Worm (Caenorhabditis elegans) whole organism, L4 larva: ENCODE measurements around the gene Y57G11C.8.

Experiments used
- D1046.2 ChIP-seq: fragments of 200-800 bp; sonication (Bioruptor generic); IDR thresholded peaks from 2 replicates; pipeline ENCODE4 v1.3.6; 2022; ENCODE audit warnings: missing genetic modification characterization, missing compliant biosample characterization
- F49E8.2 ChIP-seq: sonication (generic microtip); optimal IDR thresholded peaks from 2 replicates; lab custom pipeline; 2016; ENCODE audit warnings: missing compliant biosample characterization, mild to moderate bottlenecking, missing genetic modification characterization, borderline replicate concordance
- Y48G9A.11 ChIP-seq: fragments of 200-800 bp; sonication (Bioruptor generic); IDR thresholded peaks from 2 replicates; pipeline ENCODE4 v1.3.6; 2022; ENCODE audit warnings: missing genetic modification reagents, missing genetic modification characterization, missing compliant biosample characterization
- Y5F2A.4 ChIP-seq: fragments of 200-800 bp; sonication (Bioruptor generic); optimal IDR thresholded peaks from 2 replicates; lab custom pipeline; 2018; ENCODE audit warnings: mild to moderate bottlenecking, missing genetic modification characterization, missing compliant biosample characterization
- ZK546.5 ChIP-seq, 2 experiments: sonication (generic microtip); optimal IDR thresholded peaks; 2 replicates each; lab custom pipeline; 2017; ENCODE audit warnings: missing biosample characterization in 2 of 2, missing genetic modification characterization in 2 of 2
- attf-4 ChIP-seq: sonication (generic microtip); optimal IDR thresholded peaks from 3 replicates; lab custom pipeline; 2017; ENCODE audit warnings: missing biosample characterization, missing genetic modification characterization
- ceh-28 ChIP-seq: fragments of 150-350 bp; optimal IDR thresholded peaks from 2 replicates; lab custom pipeline; 2014; ENCODE audit warnings: missing biosample characterization, missing genetic modification reagents, missing genetic modification characterization
- ceh-32 ChIP-seq: sonication (generic microtip); optimal IDR thresholded peaks from 2 replicates; lab custom pipeline; 2016; ENCODE audit warnings: mild to moderate bottlenecking, missing genetic modification characterization, missing compliant biosample characterization; ENCODE audit not compliant: poor library complexity
- ceh-44 ChIP-seq: fragments of 200-800 bp; sonication (Bioruptor generic); IDR thresholded peaks from 2 replicates; pipeline ENCODE4 v1.3.6; 2022; ENCODE audit warnings: missing genetic modification reagents, missing genetic modification characterization, missing compliant biosample characterization
- ceh-62 ChIP-seq: sonication (generic microtip); optimal IDR thresholded peaks from 2 replicates; lab custom pipeline; 2017; ENCODE audit warnings: missing biosample characterization, missing genetic modification characterization
- ceh-82 ChIP-seq: sonication (generic microtip); optimal IDR thresholded peaks from 2 replicates; lab custom pipeline; 2017; ENCODE audit warnings: missing biosample characterization, missing genetic modification characterization
- ces-1 ChIP-seq: fragments of 150-350 bp; sonication (generic microtip); optimal IDR thresholded peaks from 4 replicates; lab custom pipeline; 2014; ENCODE audit warnings: missing biosample characterization, missing genetic modification reagents, missing genetic modification characterization
- ctbp-1 ChIP-seq: fragments of 200-800 bp; sonication (Bioruptor generic); IDR thresholded peaks from 2 replicates; pipeline ENCODE4 v1.3.6; 2022; ENCODE audit warnings: missing genetic modification reagents, missing genetic modification characterization, missing compliant biosample characterization
- daf-16 ChIP-seq, 3 experiments: sonication (generic microtip); optimal IDR thresholded peaks; 2 replicates each; lab custom pipeline; 2016 to 2017; ENCODE audit warnings: missing genetic modification characterization in 3 of 3, missing genetic modification reagents in 3 of 3, mild to moderate bottlenecking in 2 of 3, missing compliant biosample characterization in 2 of 3, missing biosample characterization in 1 of 3, moderate library complexity in 1 of 3
- daf-19 ChIP-seq: fragments of 200-800 bp; sonication (Bioruptor generic); conservative IDR thresholded peaks from 2 replicates; pipeline ENCODE4 v1.3.6; 2022; ENCODE audit warnings: missing genetic modification characterization, missing compliant biosample characterization
- daf-8 ChIP-seq: fragments of 200-800 bp; sonication (Bioruptor generic); IDR thresholded peaks from 2 replicates; pipeline ENCODE4 v1.3.6; 2022; ENCODE audit warnings: missing genetic modification characterization, missing compliant biosample characterization
- dmd-8 ChIP-seq: fragments of 200-800 bp; sonication (Bioruptor generic); IDR thresholded peaks from 2 replicates; pipeline ENCODE4 v1.3.6; 2022; ENCODE audit warnings: missing genetic modification characterization, missing compliant biosample characterization
- dmd-9 ChIP-seq: fragments of 200-800 bp; sonication (Bioruptor generic); IDR thresholded peaks from 2 replicates; pipeline ENCODE4 v1.3.6; 2022; ENCODE audit warnings: missing genetic modification reagents, missing genetic modification characterization, missing compliant biosample characterization
- dpl-1 ChIP-seq: fragments of 150-350 bp; optimal IDR thresholded peaks from 2 replicates; lab custom pipeline; 2014; ENCODE audit warnings: missing biosample characterization, missing genetic modification reagents, missing genetic modification characterization
- duxl-1 ChIP-seq: sonication (generic microtip); optimal IDR thresholded peaks from 2 replicates; lab custom pipeline; 2016; ENCODE audit warnings: mild to moderate bottlenecking, missing genetic modification characterization, moderate library complexity, missing compliant biosample characterization; ENCODE audit not compliant: poor library complexity
- dve-1 ChIP-seq: sonication (generic microtip); optimal IDR thresholded peaks from 2 replicates; lab custom pipeline; 2017; ENCODE audit warnings: antibody characterized with exemption, mild to moderate bottlenecking, missing genetic modification characterization, missing compliant biosample characterization; ENCODE audit not compliant: insufficient read depth
- fkh-10 ChIP-seq: fragments of 150-350 bp; optimal IDR thresholded peaks from 2 replicates; lab custom pipeline; 2014; ENCODE audit warnings: missing biosample characterization, missing genetic modification reagents, missing genetic modification characterization
- jun-1 ChIP-seq: fragments of 150-350 bp; optimal IDR thresholded peaks from 2 replicates; lab custom pipeline; 2014; ENCODE audit warnings: missing biosample characterization, missing genetic modification reagents, missing genetic modification characterization
- lin-1 ChIP-seq: fragments of 200-800 bp; sonication (Bioruptor generic); IDR thresholded peaks from 2 replicates; pipeline ENCODE4 v1.3.6; 2022; ENCODE audit warnings: missing genetic modification reagents, missing genetic modification characterization, missing compliant biosample characterization
- lin-38 ChIP-seq: fragments of 200-800 bp; sonication (Bioruptor generic); IDR thresholded peaks from 2 replicates; pipeline ENCODE4 v1.3.6; 2022; ENCODE audit warnings: missing genetic modification reagents, missing genetic modification characterization, missing compliant biosample characterization
- lin-39 ChIP-seq: fragments of 150-350 bp; optimal IDR thresholded peaks from 2 replicates; lab custom pipeline; 2014; ENCODE audit warnings: missing biosample characterization, missing genetic modification reagents, missing genetic modification characterization
- lir-3 ChIP-seq: sonication (generic microtip); optimal IDR thresholded peaks from 2 replicates; lab custom pipeline; 2016; ENCODE audit warnings: mild to moderate bottlenecking, missing genetic modification characterization, missing compliant biosample characterization
- madf-5 ChIP-seq, 2 experiments: fragments of 200-800 bp; sonication (Bioruptor generic); IDR thresholded peaks; 2 replicates each; pipeline ENCODE4 v1.3.6; 2022; ENCODE audit warnings: missing compliant biosample characterization in 2 of 2, missing genetic modification characterization in 2 of 2
- mdl-1 ChIP-seq, 2 experiments: fragments of 150-350 bp in 1 of 2; sonication (generic microtip) in 1 of 2; optimal IDR thresholded peaks; 2 replicates each; lab custom pipeline; 2014 to 2017; ENCODE audit warnings: missing biosample characterization in 2 of 2, missing genetic modification characterization in 2 of 2
- mep-1 ChIP-seq: fragments of 150-350 bp; sonication (generic microtip); optimal IDR thresholded peaks from 3 replicates; lab custom pipeline; 2014; ENCODE audit warnings: missing biosample characterization, missing genetic modification characterization
- nhr-11 ChIP-seq: fragments of 150-350 bp; optimal IDR thresholded peaks from 2 replicates; lab custom pipeline; 2014; ENCODE audit warnings: missing biosample characterization, missing genetic modification characterization
- nhr-111 ChIP-seq: fragments of 200-800 bp; sonication (Bioruptor generic); optimal IDR thresholded peaks from 2 replicates; lab custom pipeline; 2018; ENCODE audit warnings: mild to moderate bottlenecking, missing genetic modification characterization, missing compliant biosample characterization
- nhr-25 ChIP-seq: sonication (generic microtip); optimal IDR thresholded peaks from 2 replicates; lab custom pipeline; 2017; ENCODE audit warnings: missing genetic modification characterization, mild to moderate bottlenecking, missing compliant biosample characterization, antibody characterized with exemption, moderate library complexity, borderline replicate concordance; ENCODE audit not compliant: insufficient read depth
- nhr-42 ChIP-seq: fragments of 200-800 bp; sonication (Bioruptor generic); IDR thresholded peaks from 2 replicates; pipeline ENCODE4 v1.3.6; 2022; ENCODE audit warnings: missing genetic modification characterization, missing compliant biosample characterization
- nhr-77 ChIP-seq: fragments of 150-350 bp; optimal IDR thresholded peaks from 2 replicates; lab custom pipeline; 2014; ENCODE audit warnings: missing biosample characterization, missing genetic modification characterization
- pha-4 ChIP-seq, 2 experiments: fragments of 150-350 bp in 1 of 2; fragments of 200-800 bp in 1 of 2; sonication (Bioruptor generic) in 1 of 2; IDR thresholded peaks in 1 of 2; optimal IDR thresholded peaks in 1 of 2; 2 replicates each; pipeline versions ENCODE4 v1.3.6 to Lab custom; 2014 to 2022; ENCODE audit warnings: missing genetic modification characterization in 2 of 2, missing genetic modification reagents in 2 of 2, missing biosample characterization in 1 of 2, missing compliant biosample characterization in 1 of 2
- php-3 ChIP-seq: fragments of 200-800 bp; sonication (Bioruptor generic); IDR thresholded peaks from 2 replicates; pipeline ENCODE4 v1.3.6; 2022; ENCODE audit warnings: missing genetic modification reagents, missing genetic modification characterization, missing compliant biosample characterization
- snpc-4 ChIP-seq: fragments of 150-350 bp; optimal IDR thresholded peaks from 2 replicates; lab custom pipeline; 2014; ENCODE audit warnings: missing biosample characterization, missing genetic modification characterization
- tag-97 ChIP-seq: fragments of 200-800 bp; sonication (Bioruptor generic); IDR thresholded peaks from 2 replicates; pipeline ENCODE4 v1.3.6; 2022; ENCODE audit warnings: missing genetic modification characterization, missing compliant biosample characterization
- unc-130 ChIP-seq: sonication (generic microtip); optimal IDR thresholded peaks from 2 replicates; lab custom pipeline; 2016; ENCODE audit warnings: missing genetic modification reagents, missing genetic modification characterization, missing compliant biosample characterization
- zag-1 ChIP-seq: fragments of 150-350 bp; optimal IDR thresholded peaks from 2 replicates; lab custom pipeline; 2014; ENCODE audit warnings: missing biosample characterization, missing genetic modification characterization
- zip-11 ChIP-seq: fragments of 200-800 bp; sonication (Bioruptor generic); IDR thresholded peaks from 2 replicates; pipeline ENCODE4 v1.3.6; 2022; ENCODE audit warnings: missing genetic modification characterization, missing compliant biosample characterization
- zip-2 ChIP-seq: fragments of 150-350 bp; optimal IDR thresholded peaks from 2 replicates; lab custom pipeline; 2014; ENCODE audit warnings: missing biosample characterization, missing genetic modification characterization
- ztf-11 ChIP-seq: fragments of 150-350 bp; optimal IDR thresholded peaks from 2 replicates; lab custom pipeline; 2014; ENCODE audit warnings: missing biosample characterization, missing genetic modification characterization
- ztf-7 ChIP-seq: fragments of 150-350 bp; optimal IDR thresholded peaks from 2 replicates; lab custom pipeline; 2014; ENCODE audit warnings: missing biosample characterization, missing genetic modification characterization

Gene Y57G11C.8

ce11 chrIV:14824878-14825352 is 43.3 kb downstream of the Y57G11C.8 start, which contains the start of gene sec-61.A (continued):
- TF ChIP-seq daf-16 (GFP tag; optimal IDR thresholded peaks at IDR 0.05; lab: Kevin White, UChicago) (peak in 1 of 2 experiments; percentile 11), daf-16 (tag; optimal IDR thresholded peaks at IDR 0.05; lab: Kevin White, UChicago) (peak; percentile 14), ceh-28 (tag; lab: Kevin White, UChicago) (no peak), nhr-77 (tag; lab: Kevin White, UChicago) (peak; percentile 47), mdl-1 (tag; optimal IDR thresholded peaks at IDR 0.05; lab: Kevin White, UChicago) (peak; percentile 16 to 82), dpl-1 (GFP tag; lab: Kevin White, UChicago) (peak; percentile 74), dve-1 (peak; percentile 30), ceh-62 (tag; lab: Kevin White, UChicago) (no peak), fkh-10 (peak; percentile 73), F49E8.2 (peak; percentile 64), pha-4 (GFP tag; IDR thresholded peaks at IDR 0.05; lab: Robert Waterston, UW) (no peak; the same call in 1 of the 2 replicates), pha-4 (tag; optimal IDR thresholded peaks at IDR 0.05; lab: Kevin White, UChicago) (no peak), ZK546.5 (tag; optimal IDR thresholded peaks at IDR 0.05; lab: Kevin White, UChicago) (no peak), lir-3 (tag; lab: Kevin White, UChicago) (no peak), ctbp-1 (GFP tag; lab: Robert Waterston, UW) (peak; percentile 26; the same call in 1 of the 2 replicates), mep-1 (tag; lab: Kevin White, UChicago) (peak; percentile 77), Y48G9A.11 (no peak), unc-130 (GFP tag; lab: Kevin White, UChicago) (peak; percentile 55), zag-1 (tag; lab: Kevin White, UChicago) (no peak), snpc-4 (tag; lab: Kevin White, UChicago) (peak; percentile 4), ztf-11 (tag; lab: Kevin White, UChicago) (no peak), ces-1 (no peak), ztf-7 (tag; lab: Kevin White, UChicago) (peak; percentile 26), jun-1 (peak; percentile 54), zip-11 (GFP tag; lab: Robert Waterston, UW) (no peak), ceh-32 (tag; lab: Kevin White, UChicago) (no peak), zip-2 (tag; lab: Kevin White, UChicago) (no peak), Y5F2A.4 (GFP tag; lab: Kevin White, UChicago) (no peak), lin-1 (no peak), nhr-111 (GFP tag; lab: Kevin White, UChicago) (no peak), ceh-44 (GFP tag; lab: Robert Waterston, UW) (no peak), madf-5 (GFP tag; IDR thresholded peaks at IDR 0.05; lab: Robert Waterston, UW) (no peak), lin-38 (GFP tag; lab: Robert Waterston, UW) (peak; percentile 72), nhr-42 (GFP tag; lab: Robert Waterston, UW) (no peak), tag-97 (GFP tag; lab: Robert Waterston, UW) (no peak), lin-39 (no peak), ceh-82 (no peak), daf-8 (GFP tag; lab: Robert Waterston, UW) (no peak), D1046.2 (GFP tag; lab: Robert Waterston, UW) (peak; percentile 99)

DNA sequence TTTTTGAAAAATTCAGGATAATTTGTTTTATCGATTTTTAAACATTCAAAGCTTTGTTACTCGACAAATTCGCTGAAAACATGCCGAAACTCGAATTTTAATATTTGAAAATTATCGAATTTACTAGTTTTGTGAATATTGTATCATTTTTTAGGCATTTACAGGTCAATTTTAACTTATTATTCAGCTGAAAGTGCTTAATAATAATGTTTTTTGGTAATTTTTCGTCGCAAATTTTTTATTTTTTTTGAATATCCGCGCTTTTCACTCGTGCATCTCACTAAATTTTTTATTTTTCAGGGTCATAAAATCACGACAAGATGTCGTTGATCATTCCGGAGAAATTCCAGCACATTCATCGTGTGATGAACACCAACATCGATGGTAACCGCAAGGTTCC is 43.7 kb downstream of the Y57G11C.8 start, which contains the start of gene rps-18:
Gene rps-18, plus strand, starts transcription at position 301 of the 400 bp plus-strand sequence.
- TF ChIP-seq ZK546.5 (tag; optimal IDR thresholded peaks at IDR 0.05; lab: Kevin White, UChicago) (no peak), duxl-1 (no peak), dmd-9 (GFP tag; lab: Robert Waterston, UW) (no peak), attf-4 (no peak), dmd-8 (GFP tag; lab: Robert Waterston, UW) (no peak), nhr-11 (tag; lab: Kevin White, UChicago) (no peak), nhr-25 (tag; lab: Kevin White, UChicago) (no peak), lir-3 (tag; lab: Kevin White, UChicago) (no peak), daf-19 (no peak), php-3 (GFP tag; lab: Robert Waterston, UW) (no peak)
